Worm (Caenorhabditis elegans) whole organism, midembryonic: ENCODE data around the gene B0281.6.
"Not testable (repeated sequence)": the region's sequence is repeated elsewhere in the genome, so short reads cannot be mapped to it uniquely, and the experiment has no call there.

Source experiments
- T22C8.4 ChIP-seq: fragments of 200-800 bp; sonication (Bioruptor generic); IDR thresholded peaks from 2 replicates; pipeline ENCODE4 v1.3.6; 2022; ENCODE audit warnings: missing genetic modification characterization, missing compliant biosample characterization
- flt-1 ChIP-seq: fragments of 200-800 bp; sonication (Bioruptor generic); IDR thresholded peaks from 2 replicates; pipeline ENCODE4 v1.3.6; 2022; ENCODE audit warnings: missing genetic modification characterization, missing compliant biosample characterization
- med-1 ChIP-seq: sonication (generic microtip); optimal IDR thresholded peaks from 2 replicates; lab custom pipeline; 2017; ENCODE audit warnings: missing genetic modification characterization, mild to moderate bottlenecking, missing compliant biosample characterization, antibody characterized with exemption, missing genetic modification reagents; ENCODE audit not compliant: insufficient read depth
- ref-1 ChIP-seq: fragments of 200-800 bp; sonication (Bioruptor generic); conservative IDR thresholded peaks from 2 replicates; pipeline ENCODE4 v1.3.6; 2022; ENCODE audit warnings: missing genetic modification reagents, missing genetic modification characterization, missing compliant biosample characterization
- tab-1 ChIP-seq: fragments of 200-800 bp; sonication (Bioruptor generic); IDR thresholded peaks from 2 replicates; pipeline ENCODE4 v1.3.6; 2022; ENCODE audit warnings: missing genetic modification characterization, missing compliant biosample characterization
- ztf-23 ChIP-seq: fragments of 200-800 bp; sonication (Bioruptor generic); IDR thresholded peaks from 2 replicates; pipeline ENCODE4 v1.3.6; 2022; ENCODE audit warnings: missing genetic modification reagents, missing genetic modification characterization, missing compliant biosample characterization

ce11 chrII:2282599-2282998 lies 19.6 kb downstream of the B0281.6 start, which contains the start of gene K09F6.9:
- not testable (repeated sequence) for TF ChIP-seq ztf-23 (GFP tag; lab: Robert Waterston, UW); ref-1; med-1 (GFP tag; lab: Kevin White, UChicago); flt-1 (GFP tag; lab: Robert Waterston, UW); T22C8.4; tab-1
